Fruit fly (Drosophila melanogaster): ENCODE measurements around the gene CG15564.

dm6 chr3R:31220456-31221336 lies 14.5 kb downstream of the CG15564 start, which contains the start of gene CG12054:
- no peak for TF ChIP-seq Lpt (GFP tag; optimal IDR thresholded peaks at IDR 0.05)
- TF ChIP-seq salr (GFP tag; optimal IDR thresholded peaks at IDR 0.05), result no peak
- no peak for TF ChIP-seq Blimp-1 (GFP tag; optimal IDR thresholded peaks at IDR 0.05)
- no peak for TF ChIP-seq Smox (GFP tag; optimal IDR thresholded peaks at IDR 0.05)
- TF ChIP-seq CG11294 (GFP tag; IDR thresholded peaks at IDR 0.05), result no peak

Data from whole organism, prepupa.